Worm (Caenorhabditis elegans): Measurements from ENCODE around the gene odd-1.

DNA sequence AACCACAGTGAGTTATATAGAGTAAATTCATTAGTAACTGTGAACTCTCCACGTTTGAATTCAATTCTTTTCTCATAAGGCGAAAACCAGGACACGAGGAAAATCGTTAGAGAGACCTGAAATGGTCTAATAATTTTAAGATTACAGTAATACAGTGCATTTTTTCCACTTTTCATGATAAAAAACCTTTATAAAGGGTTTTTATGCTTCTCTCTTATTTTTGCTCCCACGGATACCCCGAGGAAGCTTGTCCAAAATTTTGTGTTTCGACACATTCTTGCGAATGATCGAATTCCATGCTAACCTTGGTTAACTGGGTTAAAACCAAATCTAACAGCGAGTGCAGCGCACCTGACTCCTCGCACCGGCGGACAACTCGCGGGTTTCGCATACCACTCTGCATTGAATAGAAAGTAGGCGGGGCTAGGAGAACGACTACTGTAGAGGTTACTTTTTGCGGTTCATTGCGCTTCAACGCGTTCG lies 32.2 kb downstream of the odd-1 start:
- TF ChIP-seq ztf-23 (GFP tag; IDR thresholded peaks at IDR 0.05) (no peak), cog-1 (tag; optimal IDR thresholded peaks at IDR 0.05) (no peak), ref-1 (GFP tag; conservative IDR thresholded peaks at IDR 0.05) (no peak), flt-1 (GFP tag; IDR thresholded peaks at IDR 0.05) (peak; percentile 63; the same call in 1 of the 2 replicates), med-1 (GFP tag; optimal IDR thresholded peaks at IDR 0.05; ENCODE audit: insufficient read depth) (no peak)
